Fruit fly (Drosophila melanogaster) whole organism, prepupa: ENCODE measurements around the gene Tl.
A peak's percentile ranks its signal among the peaks of the same experiment; 100 is the strongest.

Experiments
- Blimp-1 ChIP-seq: fragments of 200-800 bp; sonication (Bioruptor generic); optimal IDR thresholded peaks from 3 replicates; lab custom pipeline; 2017; ENCODE audit warnings: missing biosample characterization, missing genetic modification characterization, mild to moderate bottlenecking, moderate library complexity, missing genetic modification reagents
- CG11294 ChIP-seq: fragments of 200-800 bp; sonication (Bioruptor generic); IDR thresholded peaks from 2 replicates; pipeline ENCODE4 v1.3.6; 2022; ENCODE audit warnings: missing biosample characterization, missing genetic modification characterization
- CG11902 ChIP-seq: fragments of 200-800 bp; sonication (Bioruptor generic); optimal IDR thresholded peaks from 3 replicates; lab custom pipeline; 2016; ENCODE audit warnings: missing biosample characterization, missing genetic modification characterization
- CG15336 ChIP-seq: fragments of 200-800 bp; sonication (Bioruptor generic); IDR thresholded peaks from 2 replicates; pipeline ENCODE4 v1.3.6; 2022; ENCODE audit warnings: missing biosample characterization, missing genetic modification characterization
- CG1621 ChIP-seq: fragments of 200-800 bp; sonication (Bioruptor generic); optimal IDR thresholded peaks from 3 replicates; lab custom pipeline; 2018; ENCODE audit warnings: missing biosample characterization, mild to moderate bottlenecking, missing genetic modification characterization
- CG16779 ChIP-seq: fragments of 200-800 bp; sonication (Bioruptor generic); optimal IDR thresholded peaks from 3 replicates; lab custom pipeline; 2017; ENCODE audit warnings: missing biosample characterization, mild to moderate bottlenecking, missing genetic modification characterization
- CG3032 ChIP-seq: fragments of 200-800 bp; optimal IDR thresholded peaks from 2 replicates; lab custom pipeline; 2019; ENCODE audit warnings: missing biosample characterization, mild to moderate bottlenecking, missing genetic modification characterization, moderate library complexity
- CG31627 ChIP-seq: fragments of 200-800 bp; sonication (Bioruptor generic); optimal IDR thresholded peaks from 3 replicates; lab custom pipeline; 2016; ENCODE audit warnings: missing biosample characterization, missing genetic modification characterization
- CG32006 ChIP-seq: fragments of 200-800 bp; sonication (Bioruptor generic); optimal IDR thresholded peaks from 3 replicates; lab custom pipeline; 2017; ENCODE audit warnings: missing biosample characterization, mild to moderate bottlenecking, missing genetic modification characterization
- CG34406 ChIP-seq: fragments of 200-800 bp; sonication (Bioruptor generic); optimal IDR thresholded peaks from 3 replicates; lab custom pipeline; 2016; ENCODE audit warnings: missing biosample characterization, missing genetic modification characterization
- CG3919 ChIP-seq: fragments of 200-800 bp; sonication (Bioruptor generic); optimal IDR thresholded peaks from 3 replicates; lab custom pipeline; 2016; ENCODE audit warnings: missing biosample characterization, missing genetic modification characterization
- CG6163 ChIP-seq: fragments of 200-800 bp; sonication (Bioruptor generic); IDR thresholded peaks from 3 replicates; pipeline ENCODE4 v1.3.6; 2022; ENCODE audit warnings: missing biosample characterization, missing genetic modification characterization
- CG6792 ChIP-seq: fragments of 200-800 bp; sonication (Bioruptor generic); optimal IDR thresholded peaks from 3 replicates; lab custom pipeline; 2016; ENCODE audit warnings: missing biosample characterization, missing genetic modification characterization
- CG6808 ChIP-seq: fragments of 200-800 bp; sonication (Bioruptor generic); optimal IDR thresholded peaks from 3 replicates; lab custom pipeline; 2017; ENCODE audit warnings: missing biosample characterization, missing genetic modification characterization, mild to moderate bottlenecking, moderate library complexity, missing genetic modification reagents
- CG6854 ChIP-seq: fragments of 200-800 bp; sonication (Bioruptor generic); optimal IDR thresholded peaks from 2 replicates; lab custom pipeline; 2017; ENCODE audit warnings: missing biosample characterization, mild to moderate bottlenecking, missing genetic modification characterization
- CG8119 ChIP-seq: fragments of 200-800 bp; sonication (Bioruptor generic); IDR thresholded peaks from 3 replicates; pipeline ENCODE4 v1.3.6; 2022; ENCODE audit warnings: missing biosample characterization, missing genetic modification characterization
- CG8319 ChIP-seq: fragments of 200-800 bp; sonication (Bioruptor generic); optimal IDR thresholded peaks from 3 replicates; lab custom pipeline; 2016; ENCODE audit warnings: missing biosample characterization, missing genetic modification characterization
- CG8632 ChIP-seq: fragments of 200-800 bp; sonication (Bioruptor generic); optimal IDR thresholded peaks from 3 replicates; lab custom pipeline; 2016; ENCODE audit warnings: missing biosample characterization, missing genetic modification characterization
- Eip78C ChIP-seq: fragments of 200-800 bp; sonication (Bioruptor generic); peaks from one replicate; lab custom pipeline; 2016; ENCODE audit warnings: missing biosample characterization, missing genetic modification characterization
- Eip93F ChIP-seq: fragments of 200-800 bp; sonication (Bioruptor generic); optimal IDR thresholded peaks from 2 replicates; lab custom pipeline; 2016; ENCODE audit warnings: missing biosample characterization, mild to moderate bottlenecking, missing genetic modification characterization
- Ets21C ChIP-seq: fragments of 200-800 bp; sonication (Bioruptor generic); optimal IDR thresholded peaks from 3 replicates; lab custom pipeline; 2016; ENCODE audit warnings: missing biosample characterization, missing genetic modification characterization
- Ets96B ChIP-seq: fragments of 200-800 bp; optimal IDR thresholded peaks from 2 replicates; lab custom pipeline; 2019; ENCODE audit warnings: missing biosample characterization, mild to moderate bottlenecking, missing genetic modification characterization, moderate library complexity
- Gug ChIP-seq: fragments of 200-800 bp; sonication (Bioruptor generic); IDR thresholded peaks from 2 replicates; pipeline ENCODE4 v1.3.6; 2022; ENCODE audit warnings: missing biosample characterization, missing genetic modification characterization
- Hr38 ChIP-seq: sonication (Bioruptor generic); optimal IDR thresholded peaks from 2 replicates; lab custom pipeline; 2016; ENCODE audit warnings: missing biosample characterization, missing genetic modification characterization
- Hr39 ChIP-seq: fragments of 200-800 bp; sonication (Bioruptor generic); optimal IDR thresholded peaks from 2 replicates; lab custom pipeline; 2016; ENCODE audit warnings: missing biosample characterization, missing genetic modification characterization
- Hr4 ChIP-seq: fragments of 200-800 bp; sonication (Bioruptor generic); optimal IDR thresholded peaks from 3 replicates; lab custom pipeline; 2016; ENCODE audit warnings: missing biosample characterization, missing genetic modification characterization
- Met ChIP-seq: fragments of 200-800 bp; sonication (Bioruptor generic); optimal IDR thresholded peaks from 3 replicates; lab custom pipeline; 2016; ENCODE audit warnings: missing biosample characterization, missing genetic modification characterization
- OdsH ChIP-seq: fragments of 200-800 bp; sonication (Bioruptor generic); optimal IDR thresholded peaks from 3 replicates; lab custom pipeline; 2016; ENCODE audit warnings: missing biosample characterization, missing genetic modification characterization
- Sox102F ChIP-seq: fragments of 200-800 bp; sonication (Bioruptor generic); optimal IDR thresholded peaks from 2 replicates; lab custom pipeline; 2016; ENCODE audit warnings: missing biosample characterization, mild to moderate bottlenecking, missing genetic modification characterization
- Sox14 ChIP-seq: fragments of 200-800 bp; sonication (Bioruptor generic); optimal IDR thresholded peaks from 3 replicates; lab custom pipeline; 2016; ENCODE audit warnings: missing biosample characterization, missing genetic modification characterization
- achi ChIP-seq: fragments of 200-800 bp; sonication (Bioruptor generic); optimal IDR thresholded peaks from 3 replicates; lab custom pipeline; 2016; ENCODE audit warnings: missing biosample characterization, missing genetic modification characterization
- acj6 ChIP-seq: fragments of 200-800 bp; sonication (Bioruptor generic); optimal IDR thresholded peaks from 3 replicates; lab custom pipeline; 2016; ENCODE audit warnings: missing biosample characterization, missing genetic modification characterization
- cyc ChIP-seq: fragments of 200-800 bp; sonication (Bioruptor generic); optimal IDR thresholded peaks from 3 replicates; lab custom pipeline; 2016; ENCODE audit warnings: missing biosample characterization, missing genetic modification characterization
- esn ChIP-seq: fragments of 200-800 bp; sonication (Bioruptor generic); optimal IDR thresholded peaks from 2 replicates; lab custom pipeline; 2016; ENCODE audit warnings: missing biosample characterization, mild to moderate bottlenecking, missing genetic modification characterization, moderate library complexity
- fd85E ChIP-seq: fragments of 200-800 bp; sonication (Bioruptor generic); optimal IDR thresholded peaks from 3 replicates; lab custom pipeline; 2016; ENCODE audit warnings: missing biosample characterization, missing genetic modification characterization
- fkh ChIP-seq: fragments of 200-800 bp; sonication (Bioruptor generic); optimal IDR thresholded peaks from 3 replicates; lab custom pipeline; 2017; ENCODE audit warnings: missing biosample characterization, mild to moderate bottlenecking, missing genetic modification characterization, moderate library complexity
- lz ChIP-seq: fragments of 200-800 bp; sonication (Bioruptor generic); optimal IDR thresholded peaks from 3 replicates; lab custom pipeline; 2016; ENCODE audit warnings: missing biosample characterization, missing genetic modification characterization
- pdm3 ChIP-seq: fragments of 200-800 bp; sonication (Bioruptor generic); optimal IDR thresholded peaks from 3 replicates; lab custom pipeline; 2016; ENCODE audit warnings: missing biosample characterization, missing genetic modification characterization
- salr ChIP-seq, 2 experiments: fragments of 200-800 bp; sonication (Bioruptor generic); optimal IDR thresholded peaks; 3 replicates each; lab custom pipeline; 2016 to 2018; ENCODE audit warnings: missing biosample characterization in 2 of 2, missing genetic modification characterization in 2 of 2, mild to moderate bottlenecking in 1 of 2
- spab ChIP-seq: fragments of 200-800 bp; sonication (Bioruptor generic); optimal IDR thresholded peaks from 2 replicates; lab custom pipeline; 2017; ENCODE audit warnings: missing biosample characterization, mild to moderate bottlenecking, missing genetic modification characterization, missing genetic modification reagents
- ss ChIP-seq, 2 experiments: fragments of 200-800 bp; sonication (Bioruptor generic); optimal IDR thresholded peaks; 2 replicates in 1 of 2; 3 replicates in 1 of 2; lab custom pipeline; 2017 to 2018; ENCODE audit warnings: mild to moderate bottlenecking in 2 of 2, missing biosample characterization in 2 of 2, missing genetic modification characterization in 2 of 2, moderate library complexity in 1 of 2
- svp ChIP-seq: fragments of 200-800 bp; sonication (Bioruptor generic); peaks from one replicate; lab custom pipeline; 2016; ENCODE audit warnings: missing biosample characterization, missing genetic modification characterization
- topi ChIP-seq: fragments of 200-800 bp; sonication (Bioruptor generic); optimal IDR thresholded peaks from 3 replicates; lab custom pipeline; 2016; ENCODE audit warnings: missing biosample characterization, missing genetic modification characterization
- vri ChIP-seq: fragments of 200-800 bp; sonication (Bioruptor generic); optimal IDR thresholded peaks from 3 replicates; lab custom pipeline; 2016; ENCODE audit warnings: missing biosample characterization, mild to moderate bottlenecking, missing genetic modification characterization

The Tl gene

dm6 chr3R:26796529-26797121 is 2.2 kb upstream of the Tl start:
- TF ChIP-seq Eip78C (GFP tag; lab: Kevin White, UChicago) (peak; percentile 14), salr (GFP tag; optimal IDR thresholded peaks at IDR 0.05; lab: Kevin White, UChicago) (no peak), CG8632 (GFP tag; lab: Kevin White, UChicago) (no peak), Gug (GFP tag; lab: Robert Waterston, UW) (no peak), vri (GFP tag; lab: Kevin White, UChicago) (no peak), Sox14 (GFP tag; lab: Kevin White, UChicago) (no peak), CG11902 (no peak), Eip93F (GFP tag; lab: Kevin White, UChicago) (no peak), CG6808 (no peak), Hr4 (GFP tag; lab: Kevin White, UChicago) (no peak), svp (GFP tag; lab: Kevin White, UChicago) (peak; percentile 34), CG31627 (GFP tag; lab: Kevin White, UChicago) (no peak), CG3032 (tag; lab: Kevin White, UChicago) (no peak), OdsH (GFP tag; lab: Kevin White, UChicago) (no peak), fkh (peak; percentile 88), Hr38 (GFP tag; lab: Kevin White, UChicago) (no peak), CG8119 (no peak), CG6792 (no peak), acj6 (no peak)

- TF ChIP-seq CG16779 (tag; lab: Kevin White, UChicago) (no peak), achi (GFP tag; lab: Kevin White, UChicago) (no peak), CG1621 (tag; lab: Kevin White, UChicago) (no peak), CG3032 (tag; lab: Kevin White, UChicago) (no peak), cyc (GFP tag; lab: Kevin White, UChicago) (no peak), Ets96B (tag; lab: Kevin White, UChicago) (no peak), topi (GFP tag; lab: Kevin White, UChicago) (no peak), lz (no peak), Ets21C (GFP tag; lab: Kevin White, UChicago) (no peak), CG34406 (no peak), svp (GFP tag; lab: Kevin White, UChicago) (peak; percentile 53), Hr38 (GFP tag; lab: Kevin White, UChicago) (no peak), acj6 (no peak), pdm3 (GFP tag; lab: Kevin White, UChicago) (peak; percentile 1), CG32006 (GFP tag; lab: Kevin White, UChicago) (no peak), salr (GFP tag; optimal IDR thresholded peaks at IDR 0.05; lab: Kevin White, UChicago) (no peak), spab (GFP tag; lab: Kevin White, UChicago) (no peak), CG8319 (GFP tag; lab: Kevin White, UChicago) (no peak), fd85E (GFP tag; lab: Kevin White, UChicago) (no peak), CG6854 (GFP tag; lab: Kevin White, UChicago) (peak; percentile 98), CG6163 (peak; percentile 28; the same call in 1 of the 3 replicates), esn (no peak), Sox102F (GFP tag; lab: Kevin White, UChicago) (no peak), ss (GFP tag; optimal IDR thresholded peaks at IDR 0.05; lab: Kevin White, UChicago) (peak in 1 of 2 experiments; percentile 12), CG11294 (GFP tag; lab: Robert Waterston, UW) (no peak), Eip78C (GFP tag; lab: Kevin White, UChicago) (peak; percentile 52), Met (GFP tag; lab: Kevin White, UChicago) (no peak), Blimp-1 (GFP tag; lab: Kevin White, UChicago) (peak; percentile 5), vri (GFP tag; lab: Kevin White, UChicago) (no peak), CG15336 (no peak; the same call in 1 of the 2 replicates), Hr39 (no peak), CG3919 (no peak), fkh (peak; percentile 49)
These were observed 933 bp upstream of the Tl start for dm6 chr3R:26797748-26798468.
